Fruit fly (Drosophila melanogaster): ENCODE measurements around the gene CG15760.
A peak's percentile ranks its signal among the peaks of the same experiment; 100 is the strongest.

Gene CG15760

dm6 chrX:13624334-13625079 is 45.0 kb upstream of the CG15760 start, which contains the start of the genes CG2691 and NFAT (continued):
- no peak for TF ChIP-seq CG13424 (tag; optimal IDR thresholded peaks at IDR 0.05)
- no peak for TF ChIP-seq CG7745 (tag; optimal IDR thresholded peaks at IDR 0.05)
- TF ChIP-seq CG15601 (tag; optimal IDR thresholded peaks at IDR 0.05) = no peak
- peak; percentile 29 for TF ChIP-seq nom (GFP tag; optimal IDR thresholded peaks at IDR 0.05)
- TF ChIP-seq trh (GFP tag; optimal IDR thresholded peaks at IDR 0.05) = no peak
- TF ChIP-seq Drgx (GFP tag; IDR thresholded peaks at IDR 0.05) = no peak
- TF ChIP-seq CG3163 (GFP tag; optimal IDR thresholded peaks at IDR 0.05) = peak; percentile 40
- peak; percentile 52; the same call in 1 of the 2 replicates for TF ChIP-seq bbx (GFP tag; IDR thresholded peaks at IDR 0.05; ENCODE audit: partially characterized antibody)
- peak; percentile 94 for TF ChIP-seq Dref (GFP tag; IDR thresholded peaks at IDR 0.05)
- TF ChIP-seq CG8924 (tag; optimal IDR thresholded peaks at IDR 0.05) = peak; percentile 87
- no peak for TF ChIP-seq Hr3 (GFP tag; optimal IDR thresholded peaks at IDR 0.05)
- no peak for TF ChIP-seq BtbVII (GFP tag; optimal IDR thresholded peaks at IDR 0.05)
- no peak for TF ChIP-seq CG7786 (GFP tag; optimal IDR thresholded peaks at IDR 0.05)
- no peak for TF ChIP-seq CG8765 (GFP tag; IDR thresholded peaks at IDR 0.05)
- TF ChIP-seq mam (GFP tag; optimal IDR thresholded peaks at IDR 0.05) = no peak
- no peak for TF ChIP-seq CG18599 (GFP tag; optimal IDR thresholded peaks at IDR 0.05)
- TF ChIP-seq CG30020 (tag; optimal IDR thresholded peaks at IDR 0.05) = peak; percentile 0
- TF ChIP-seq Dfd (GFP tag; optimal IDR thresholded peaks at IDR 0.05) = no peak
- TF ChIP-seq stc (GFP tag; IDR thresholded peaks at IDR 0.05) = no peak
- no peak for TF ChIP-seq hkb (optimal IDR thresholded peaks at IDR 0.05)
- TF ChIP-seq hkb (GFP tag; IDR thresholded peaks at IDR 0.05) = no peak
- no peak for TF ChIP-seq CG3281 (GFP tag; optimal IDR thresholded peaks at IDR 0.05)
- no peak for TF ChIP-seq CG16779 (GFP tag; IDR thresholded peaks at IDR 0.05)
- TF ChIP-seq CG7963 (GFP tag; IDR thresholded peaks at IDR 0.05; ENCODE audit: partially characterized antibody) = no peak
- peak; percentile 82 for TF ChIP-seq CG2116 (GFP tag; optimal IDR thresholded peaks at IDR 0.05)
- TF ChIP-seq H2.0 (GFP tag; IDR thresholded peaks at IDR 0.05) = no peak
- no peak for TF ChIP-seq cato (GFP tag; optimal IDR thresholded peaks at IDR 0.05; ENCODE audit: borderline replicate concordance)
- no peak for TF ChIP-seq br (optimal IDR thresholded peaks at IDR 0.05)
- TF ChIP-seq sob (GFP tag; IDR thresholded peaks at IDR 0.05) = no peak
- no peak for TF ChIP-seq CG12071 (GFP tag; optimal IDR thresholded peaks at IDR 0.05)
- no peak for TF ChIP-seq CG10979 (tag; optimal IDR thresholded peaks at IDR 0.05)
- TF ChIP-seq pan (optimal IDR thresholded peaks at IDR 0.05) = no peak
- TF ChIP-seq pan (GFP tag; optimal IDR thresholded peaks at IDR 0.05 in 1 of 2, IDR thresholded peaks at IDR 0.05 in 1 of 2) = no peak
- no peak for TF ChIP-seq CG32532 (GFP tag; IDR thresholded peaks at IDR 0.05)
- TF ChIP-seq Scr (GFP tag; IDR thresholded peaks at IDR 0.05; ENCODE audit: partially characterized antibody) = peak; percentile 65
- TF ChIP-seq D19A (tag; optimal IDR thresholded peaks at IDR 0.05) = no peak
- no peak for TF ChIP-seq cas (GFP tag; IDR thresholded peaks at IDR 0.05)
- TF ChIP-seq fd3F (GFP tag; optimal IDR thresholded peaks at IDR 0.05) = no peak
- TF ChIP-seq CG7357 (GFP tag; IDR thresholded peaks at IDR 0.05) = no peak
- no peak for TF ChIP-seq run (tag; optimal IDR thresholded peaks at IDR 0.05)
- TF ChIP-seq ttk (GFP tag; IDR thresholded peaks at IDR 0.05) = no peak
- no peak for TF ChIP-seq CG3726 (GFP tag; IDR thresholded peaks at IDR 0.05)
- TF ChIP-seq D19B (GFP tag; optimal IDR thresholded peaks at IDR 0.05) = no peak
- no peak for TF ChIP-seq Fer1 (GFP tag; optimal IDR thresholded peaks at IDR 0.05)
- TF ChIP-seq ci (GFP tag; IDR thresholded peaks at IDR 0.05) = 0 out of 3 replicates have a peak, but pooled peaks have one; percentile 11
- no peak for TF ChIP-seq CG18764 (GFP tag; optimal IDR thresholded peaks at IDR 0.05)
- peak; percentile 85 for TF ChIP-seq HLH4C (GFP tag; IDR thresholded peaks at IDR 0.05; ENCODE audit: partially characterized antibody)
- no peak for TF ChIP-seq Atf3 (GFP tag; optimal IDR thresholded peaks at IDR 0.05)
- TF ChIP-seq toy (GFP tag; IDR thresholded peaks at IDR 0.05) = no peak
- TF ChIP-seq CG18262 (tag; optimal IDR thresholded peaks at IDR 0.05) = no peak
- TF ChIP-seq Doc2 (GFP tag; IDR thresholded peaks at IDR 0.05) = no peak
